Worm (Caenorhabditis elegans) whole organism, L3 larva: ENCODE measurements around the gene his-64.

Experiments used
- R02D3.7 ChIP-seq: fragments of 150-350 bp; optimal IDR thresholded peaks from 2 replicates; lab custom pipeline; 2014; ENCODE audit warnings: missing biosample characterization, missing genetic modification characterization
- ZK546.5 ChIP-seq: sonication (generic microtip); optimal IDR thresholded peaks from 2 replicates; lab custom pipeline; 2017; ENCODE audit warnings: missing biosample characterization, missing genetic modification characterization
- ceh-16 ChIP-seq: sonication (generic microtip); optimal IDR thresholded peaks from 2 replicates; lab custom pipeline; 2017; ENCODE audit warnings: missing biosample characterization, missing genetic modification characterization
- ceh-82 ChIP-seq: fragments of 150-350 bp; optimal IDR thresholded peaks from 2 replicates; lab custom pipeline; 2014; ENCODE audit warnings: missing biosample characterization, missing genetic modification characterization
- ceh-9 ChIP-seq: sonication (generic microtip); optimal IDR thresholded peaks from 2 replicates; lab custom pipeline; 2018; ENCODE audit warnings: missing biosample characterization, missing genetic modification characterization
- daf-12 ChIP-seq: fragments of 150-350 bp; optimal IDR thresholded peaks from 2 replicates; lab custom pipeline; 2014; ENCODE audit warnings: missing biosample characterization, missing genetic modification reagents, missing genetic modification characterization
- egl-27 ChIP-seq: sonication (generic microtip); optimal IDR thresholded peaks from 4 replicates; lab custom pipeline; 2017; ENCODE audit warnings: missing biosample characterization, missing genetic modification reagents, missing genetic modification characterization
- egl-5 ChIP-seq: fragments of 150-350 bp; optimal IDR thresholded peaks from 2 replicates; lab custom pipeline; 2017; ENCODE audit warnings: missing biosample characterization, missing genetic modification reagents, missing genetic modification characterization, inconsistent platforms
- elt-1 ChIP-seq: fragments of 150-350 bp; optimal IDR thresholded peaks from 2 replicates; lab custom pipeline; 2014; ENCODE audit warnings: missing biosample characterization, missing genetic modification characterization
- fkh-10 ChIP-seq: sonication (generic microtip); optimal IDR thresholded peaks from 2 replicates; lab custom pipeline; 2017; ENCODE audit warnings: missing biosample characterization, missing genetic modification reagents, missing genetic modification characterization
- fkh-2 ChIP-seq: fragments of 150-350 bp; optimal IDR thresholded peaks from 2 replicates; lab custom pipeline; 2014; ENCODE audit warnings: missing biosample characterization, missing genetic modification reagents, missing genetic modification characterization
- hmg-11 ChIP-seq: sonication (generic microtip); optimal IDR thresholded peaks from 2 replicates; lab custom pipeline; 2016; ENCODE audit warnings: missing genetic modification characterization, missing compliant biosample characterization
- jun-1 ChIP-seq: fragments of 150-350 bp; optimal IDR thresholded peaks from 2 replicates; lab custom pipeline; 2014; ENCODE audit warnings: missing biosample characterization, missing genetic modification reagents, missing genetic modification characterization
- lin-15B ChIP-seq: fragments of 150-350 bp; optimal IDR thresholded peaks from 2 replicates; lab custom pipeline; 2014; ENCODE audit warnings: missing biosample characterization, missing genetic modification characterization
- mdl-1 ChIP-seq: fragments of 150-350 bp; optimal IDR thresholded peaks from 2 replicates; lab custom pipeline; 2014; ENCODE audit warnings: missing biosample characterization, missing genetic modification characterization
- mml-1 ChIP-seq: fragments of 150-350 bp; sonication (generic microtip); optimal IDR thresholded peaks from 3 replicates; lab custom pipeline; 2014; ENCODE audit warnings: missing biosample characterization, missing genetic modification characterization
- nfya-1 ChIP-seq: sonication (generic microtip); optimal IDR thresholded peaks from 2 replicates; lab custom pipeline; 2017; ENCODE audit warnings: missing genetic modification characterization, mild to moderate bottlenecking, missing compliant biosample characterization, antibody characterized with exemption, moderate library complexity; ENCODE audit not compliant: insufficient read depth
- nhr-11 ChIP-seq: fragments of 150-350 bp; optimal IDR thresholded peaks from 2 replicates; lab custom pipeline; 2014; ENCODE audit warnings: missing biosample characterization, missing genetic modification characterization
- nhr-12 ChIP-seq: fragments of 150-350 bp; optimal IDR thresholded peaks from 2 replicates; lab custom pipeline; 2014; ENCODE audit warnings: missing biosample characterization, missing genetic modification characterization
- nhr-23 ChIP-seq: fragments of 150-350 bp; optimal IDR thresholded peaks from 2 replicates; lab custom pipeline; 2014; ENCODE audit warnings: missing biosample characterization, missing genetic modification reagents, missing genetic modification characterization
- nhr-237 ChIP-seq: fragments of 150-350 bp; optimal IDR thresholded peaks from 2 replicates; lab custom pipeline; 2014; ENCODE audit warnings: missing biosample characterization, missing genetic modification characterization
- nhr-25 ChIP-seq: sonication (generic microtip); optimal IDR thresholded peaks from 2 replicates; lab custom pipeline; 2017; ENCODE audit warnings: missing biosample characterization, missing genetic modification characterization
- nhr-67 ChIP-seq: fragments of 150-350 bp; optimal IDR thresholded peaks from 2 replicates; lab custom pipeline; 2014; ENCODE audit warnings: missing biosample characterization, missing genetic modification characterization
- nhr-76 ChIP-seq: fragments of 150-350 bp; sonication (generic microtip); optimal IDR thresholded peaks from 5 replicates; lab custom pipeline; 2014; ENCODE audit warnings: missing biosample characterization, missing genetic modification characterization
- pqm-1 ChIP-seq: fragments of 150-350 bp; optimal IDR thresholded peaks from 2 replicates; lab custom pipeline; 2017; ENCODE audit warnings: missing biosample characterization, missing genetic modification characterization, inconsistent platforms
- sea-2 ChIP-seq: fragments of 150-350 bp; sonication (generic microtip); optimal IDR thresholded peaks from 4 replicates; lab custom pipeline; 2014; ENCODE audit warnings: missing biosample characterization, missing genetic modification reagents, missing genetic modification characterization
- skn-1 ChIP-seq: fragments of 150-350 bp; optimal IDR thresholded peaks from 2 replicates; lab custom pipeline; 2014; ENCODE audit warnings: missing biosample characterization, missing genetic modification characterization
- unc-39 ChIP-seq: sonication (generic microtip); optimal IDR thresholded peaks from 4 replicates; lab custom pipeline; 2017; ENCODE audit warnings: missing biosample characterization, missing genetic modification characterization
- unc-62 ChIP-seq: fragments of 150-350 bp; sonication (generic microtip); optimal IDR thresholded peaks from 4 replicates; lab custom pipeline; 2014; ENCODE audit warnings: missing biosample characterization, missing genetic modification reagents, missing genetic modification characterization
- ztf-11 ChIP-seq: fragments of 150-350 bp; optimal IDR thresholded peaks from 2 replicates; lab custom pipeline; 2014; ENCODE audit warnings: missing biosample characterization, missing genetic modification characterization

his-64 gene

ce11 chrIV:11371645-11372044 is 35.3 kb upstream of the his-64 start, which contains the start of gene sec-31:
Gene sec-31, minus strand, starts transcription at chrIV:11371792.
- TF ChIP-seq nhr-23 (tag; lab: Kevin White, UChicago) (peak; percentile 6), pqm-1 (no peak), nhr-25 (peak; percentile 37), lin-15B (tag; lab: Kevin White, UChicago) (peak; percentile 46), skn-1 (tag; lab: Kevin White, UChicago) (no peak)

- no peak for TF ChIP-seq egl-5 (tag; lab: Kevin White, UChicago)
- no peak for TF ChIP-seq daf-12
- TF ChIP-seq ceh-9 = no peak
- TF ChIP-seq nhr-237 (tag; lab: Kevin White, UChicago) = no peak
- no peak for TF ChIP-seq pqm-1
- no peak for TF ChIP-seq nhr-11
- TF ChIP-seq unc-62 (GFP tag; lab: Kevin White, UChicago) = no peak
- no peak for TF ChIP-seq nhr-12
These were observed 34.4 kb upstream of the his-64 start, which contains the start of gene cbd-1 for ce11 chrIV:11372366-11372997. Gene cbd-1, plus strand, starts transcription at chrIV:11372991.

DNA sequence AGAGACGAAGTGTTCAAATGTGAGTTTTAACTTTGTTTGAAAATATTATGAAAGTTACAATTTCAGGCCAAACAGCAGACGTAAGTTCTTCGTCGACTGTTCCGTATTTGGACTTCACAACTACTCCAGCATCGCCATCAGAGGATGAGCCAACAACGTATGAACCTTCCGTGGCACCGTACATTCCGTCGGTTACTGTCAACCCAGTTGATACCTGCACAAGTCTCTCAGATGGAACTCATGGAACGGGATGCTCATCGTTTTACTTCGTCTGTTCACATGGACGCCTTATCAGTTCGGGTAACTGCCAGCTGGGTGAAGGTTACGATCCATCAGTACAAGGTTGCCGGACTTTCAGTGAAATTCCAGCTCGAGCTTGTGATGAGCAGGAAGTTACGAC is 31.2 kb upstream of the his-64 start:
- TF ChIP-seq ZK546.5 (tag; lab: Kevin White, UChicago) = no peak
- no peak for TF ChIP-seq nhr-25
- TF ChIP-seq hmg-11 (tag; lab: Kevin White, UChicago) = no peak
- TF ChIP-seq unc-39 (tag; lab: Kevin White, UChicago) = no peak
- TF ChIP-seq nhr-67 (tag; lab: Kevin White, UChicago) = no peak
- no peak for TF ChIP-seq nhr-237 (tag; lab: Kevin White, UChicago)
- TF ChIP-seq elt-1 (tag; lab: Kevin White, UChicago) = no peak
- TF ChIP-seq sea-2 (GFP tag; lab: Kevin White, UChicago) = no peak
- no peak for TF ChIP-seq ztf-11 (tag; lab: Kevin White, UChicago)
- TF ChIP-seq ceh-82 (tag; lab: Kevin White, UChicago) = no peak
- no peak for TF ChIP-seq ceh-9
- TF ChIP-seq nfya-1 (tag; lab: Kevin White, UChicago) = no peak
- TF ChIP-seq fkh-10 (GFP tag; lab: Kevin White, UChicago) = no peak
- no peak for TF ChIP-seq pqm-1
- TF ChIP-seq unc-62 (GFP tag; lab: Kevin White, UChicago) = no peak
- no peak for TF ChIP-seq egl-27 (tag; lab: Kevin White, UChicago)
- TF ChIP-seq fkh-2 (tag; lab: Kevin White, UChicago) = no peak

DNA sequence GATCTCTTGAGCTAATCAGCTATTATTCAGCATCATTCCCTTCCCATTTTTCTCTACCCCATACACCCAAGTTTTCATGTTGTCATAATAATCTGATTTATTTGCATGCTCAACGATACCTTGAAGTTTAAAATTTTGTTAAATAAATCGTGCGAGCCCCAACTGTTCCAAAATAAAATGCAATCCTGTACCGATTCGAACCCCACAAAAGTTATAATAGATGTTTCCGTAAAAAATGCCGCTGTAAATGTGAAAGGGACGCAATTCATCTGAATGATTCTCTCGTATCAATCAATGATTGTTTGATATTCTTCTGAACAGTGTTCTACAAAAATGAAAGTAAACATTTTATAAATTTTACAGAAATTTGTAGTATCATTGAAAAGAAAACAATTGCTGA is 29.5 kb upstream of the his-64 start:
- no peak for TF ChIP-seq fkh-10 (GFP tag; lab: Kevin White, UChicago)
- no peak for TF ChIP-seq unc-39 (tag; lab: Kevin White, UChicago)
- TF ChIP-seq nhr-67 (tag; lab: Kevin White, UChicago) = no peak
- no peak for TF ChIP-seq egl-5 (tag; lab: Kevin White, UChicago)
- no peak for TF ChIP-seq fkh-2 (tag; lab: Kevin White, UChicago)
- no peak for TF ChIP-seq elt-1 (tag; lab: Kevin White, UChicago)
- no peak for TF ChIP-seq mml-1 (tag; lab: Kevin White, UChicago)
- TF ChIP-seq ceh-9 = no peak
- no peak for TF ChIP-seq jun-1 (tag; lab: Kevin White, UChicago)
- TF ChIP-seq nhr-25 = no peak
- no peak for TF ChIP-seq mdl-1 (tag; lab: Kevin White, UChicago)
- no peak for TF ChIP-seq nhr-11
- no peak for TF ChIP-seq daf-12

ce11 chrIV:11379254-11379653 is 27.7 kb upstream of the his-64 start, which contains the start of gene fbxb-76:
Gene fbxb-76, minus strand, starts transcription at chrIV:11379354.
- TF ChIP-seq daf-12 (no peak), nhr-237 (tag; lab: Kevin White, UChicago) (no peak), R02D3.7 (tag; lab: Kevin White, UChicago) (no peak), jun-1 (tag; lab: Kevin White, UChicago) (no peak), mdl-1 (tag; lab: Kevin White, UChicago) (no peak), nhr-76 (tag; lab: Kevin White, UChicago) (no peak), fkh-10 (GFP tag; lab: Kevin White, UChicago) (no peak), unc-62 (GFP tag; lab: Kevin White, UChicago) (no peak)
- TF ChIP-seq, all 47 proteins: peak for 0

- TF ChIP-seq ceh-16 (no peak), nhr-237 (tag; lab: Kevin White, UChicago) (no peak), nhr-11 (peak; percentile 9), mml-1 (tag; lab: Kevin White, UChicago) (no peak), egl-27 (tag; lab: Kevin White, UChicago) (no peak)
- TF ChIP-seq, all 47 proteins: peak for 1
These were observed 18.2 kb upstream of the his-64 start for ce11 chrIV:11388684-11389083.
